Worm (Caenorhabditis elegans) whole organism, midembryonic: ENCODE results near the gene acp-6.

Experiments
- cog-1 ChIP-seq: sonication (generic microtip); optimal IDR thresholded peaks from 2 replicates; lab custom pipeline; 2016; ENCODE audit warnings: missing genetic modification characterization, missing compliant biosample characterization
- flt-1 ChIP-seq: fragments of 200-800 bp; sonication (Bioruptor generic); IDR thresholded peaks from 2 replicates; pipeline ENCODE4 v1.3.6; 2022; ENCODE audit warnings: missing genetic modification characterization, missing compliant biosample characterization
- tab-1 ChIP-seq: fragments of 200-800 bp; sonication (Bioruptor generic); IDR thresholded peaks from 2 replicates; pipeline ENCODE4 v1.3.6; 2022; ENCODE audit warnings: missing genetic modification characterization, missing compliant biosample characterization
- ztf-23 ChIP-seq: fragments of 200-800 bp; sonication (Bioruptor generic); IDR thresholded peaks from 2 replicates; pipeline ENCODE4 v1.3.6; 2022; ENCODE audit warnings: missing genetic modification reagents, missing genetic modification characterization, missing compliant biosample characterization
- ztf-29 ChIP-seq: fragments of 200-800 bp; sonication (Bioruptor generic); IDR thresholded peaks from 2 replicates; pipeline ENCODE4 v1.3.6; 2022; ENCODE audit warnings: missing genetic modification reagents, missing genetic modification characterization, missing compliant biosample characterization

DNA sequence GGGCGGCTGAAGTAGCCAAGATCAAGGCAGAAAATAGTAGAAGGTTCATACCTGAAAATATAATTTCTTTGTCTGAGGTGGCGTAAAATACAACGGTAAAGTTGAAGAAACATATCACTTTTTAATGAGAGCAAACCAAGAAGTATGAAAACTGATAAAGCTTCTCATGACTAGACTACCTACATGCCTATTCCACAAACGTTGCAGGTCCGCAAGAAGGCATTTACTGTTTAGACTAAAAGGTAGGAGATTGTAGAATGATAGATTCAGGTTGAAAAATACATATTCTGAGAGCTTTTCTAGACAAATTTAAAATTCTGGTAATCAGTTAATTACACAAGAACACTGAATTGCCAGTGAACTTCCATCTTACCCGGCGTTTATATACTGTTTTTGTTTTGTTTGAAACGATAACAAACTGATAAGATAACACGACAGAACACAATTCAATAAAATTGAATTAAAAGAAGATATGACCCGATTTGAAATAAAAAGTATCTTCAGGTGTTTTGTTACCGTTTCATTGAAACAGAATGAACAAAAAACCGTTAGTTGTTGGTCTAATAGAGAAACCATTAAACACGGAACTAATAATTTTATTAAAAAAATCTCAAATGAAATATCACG lies at the start of gene acp-6:
- no peak for TF ChIP-seq flt-1 (GFP tag; lab: Robert Waterston, UW)
- no peak for TF ChIP-seq tab-1 (GFP tag; lab: Robert Waterston, UW)
- TF ChIP-seq cog-1 (tag; lab: Kevin White, UChicago): no peak
- TF ChIP-seq ztf-23 (GFP tag; lab: Robert Waterston, UW): no peak
- no peak for TF ChIP-seq ztf-29 (GFP tag; lab: Robert Waterston, UW)
